Worm (Caenorhabditis elegans): Measurements from ENCODE around the gene smg-8.

ce11 chrII:14474700-14475099 lies 33.5 kb downstream of the smg-8 start:
- no peak for TF ChIP-seq snpc-4 (tag; optimal IDR thresholded peaks at IDR 0.05)
- no peak for TF ChIP-seq aly-2 (tag; optimal IDR thresholded peaks at IDR 0.05)
- TF ChIP-seq zag-1 (tag; optimal IDR thresholded peaks at IDR 0.05), result no peak
- no peak for TF ChIP-seq nhr-11 (tag; optimal IDR thresholded peaks at IDR 0.05)
- no peak for TF ChIP-seq R02D3.7 (tag; optimal IDR thresholded peaks at IDR 0.05)
- no peak for TF ChIP-seq nhr-77 (tag; optimal IDR thresholded peaks at IDR 0.05)
- TF ChIP-seq nhr-237 (tag; optimal IDR thresholded peaks at IDR 0.05), result no peak
- no peak for TF ChIP-seq fos-1 (tag; optimal IDR thresholded peaks at IDR 0.05)
- TF ChIP-seq blmp-1 (tag; optimal IDR thresholded peaks at IDR 0.05; ENCODE audit: insufficient read depth), result no peak

Data from whole organism, L2 larva.